Worm (Caenorhabditis elegans) whole organism, L2 larva: ENCODE data around the gene C25F9.6.

ENCODE experiments used
- F13H6.1 ChIP-seq: sonication (generic microtip); optimal IDR thresholded peaks from 2 replicates; lab custom pipeline; 2016; ENCODE audit warnings: missing genetic modification characterization, missing compliant biosample characterization
- ama-1 ChIP-seq: fragments of 150-350 bp; optimal IDR thresholded peaks from 2 replicates; lab custom pipeline; 2018; ENCODE audit warnings: inconsistent platforms
- fos-1 ChIP-seq: fragments of 150-350 bp; optimal IDR thresholded peaks from 2 replicates; lab custom pipeline; 2014; ENCODE audit warnings: missing biosample characterization, missing genetic modification characterization
- lin-11 ChIP-seq: fragments of 150-350 bp; sonication (generic microtip); optimal IDR thresholded peaks from 2 replicates; lab custom pipeline; 2014; ENCODE audit warnings: missing biosample characterization, missing genetic modification characterization, inconsistent platforms, mixed read lengths
- lin-13 ChIP-seq: fragments of 150-350 bp; optimal IDR thresholded peaks from 2 replicates; lab custom pipeline; 2014; ENCODE audit warnings: missing biosample characterization, missing genetic modification reagents, missing genetic modification characterization
- mab-5 ChIP-seq: fragments of 150-350 bp; optimal IDR thresholded peaks from 2 replicates; lab custom pipeline; 2014; ENCODE audit warnings: missing biosample characterization, missing genetic modification characterization
- mdl-1 ChIP-seq, 2 experiments: fragments of 150-350 bp in 1 of 2; sonication (generic microtip) in 1 of 2; optimal IDR thresholded peaks; 2 replicates each; lab custom pipeline; 2017; ENCODE audit warnings: missing biosample characterization in 2 of 2, missing genetic modification characterization in 2 of 2
- nhr-129 ChIP-seq: fragments of 150-350 bp; optimal IDR thresholded peaks from 2 replicates; lab custom pipeline; 2014; ENCODE audit warnings: missing biosample characterization, missing genetic modification characterization
- nhr-237 ChIP-seq: fragments of 150-350 bp; optimal IDR thresholded peaks from 2 replicates; lab custom pipeline; 2014; ENCODE audit warnings: missing biosample characterization, missing genetic modification characterization
- nhr-25 ChIP-seq: fragments of 150-350 bp; sonication (generic microtip); optimal IDR thresholded peaks from 3 replicates; lab custom pipeline; 2014; ENCODE audit warnings: missing biosample characterization, missing genetic modification characterization
- sma-3 ChIP-seq: sonication (generic microtip); optimal IDR thresholded peaks from 2 replicates; lab custom pipeline; 2016; ENCODE audit warnings: missing genetic modification reagents, missing genetic modification characterization, missing compliant biosample characterization
- unc-62 ChIP-seq: fragments of 150-350 bp; optimal IDR thresholded peaks from 2 replicates; lab custom pipeline; 2014; ENCODE audit warnings: missing biosample characterization, missing genetic modification reagents, missing genetic modification characterization
- ztf-1 ChIP-seq: fragments of 200-800 bp; sonication (Bioruptor generic); conservative IDR thresholded peaks from 2 replicates; pipeline ENCODE4 v1.3.6; 2022; ENCODE audit warnings: missing genetic modification characterization, missing compliant biosample characterization

DNA sequence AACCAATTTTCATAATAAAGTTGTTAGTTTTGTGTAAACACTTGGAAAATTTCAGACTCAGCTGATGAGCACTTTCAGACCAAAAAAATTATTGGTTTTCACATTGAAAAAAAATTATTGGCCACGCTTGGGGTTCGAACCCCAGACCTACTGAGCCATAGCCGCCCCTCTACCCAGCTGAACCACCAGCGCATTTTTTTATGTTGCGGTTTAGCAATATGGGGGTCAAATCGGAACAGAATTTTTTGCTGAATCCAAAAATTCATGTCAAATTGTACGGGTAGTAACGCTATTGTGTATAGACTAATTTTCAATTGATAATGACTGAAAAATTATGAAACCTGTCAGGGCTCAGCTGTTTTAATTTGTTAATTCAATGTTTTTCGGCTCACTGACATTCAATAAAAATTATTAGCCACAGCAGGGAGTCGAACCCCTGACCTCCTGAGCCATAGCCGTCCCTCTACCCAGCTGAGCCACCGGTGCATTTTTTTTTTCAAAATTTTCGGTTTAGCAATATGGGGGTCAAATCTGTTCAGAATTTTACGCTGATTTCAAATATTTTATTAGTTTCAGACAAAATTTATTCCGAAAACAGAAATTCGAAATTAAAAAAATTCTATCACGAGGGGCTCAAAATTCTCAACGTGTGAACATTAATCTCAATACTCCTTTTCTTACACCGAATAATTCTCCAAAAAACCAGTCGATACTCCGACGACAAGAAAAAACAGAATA, 8.4 kb downstream of the C25F9.6 start:
- TF ChIP-seq mdl-1 (tag; optimal IDR thresholded peaks at IDR 0.05; lab: Kevin White, UChicago) (no peak), F13H6.1 (no peak), sma-3 (GFP tag; lab: Kevin White, UChicago) (no peak), nhr-129 (tag; lab: Kevin White, UChicago) (no peak), lin-13 (no peak), lin-11 (no peak), nhr-237 (tag; lab: Kevin White, UChicago) (no peak), ama-1 (lab: Kevin White, UChicago) (no peak), fos-1 (no peak), mab-5 (tag; lab: Kevin White, UChicago) (no peak), nhr-25 (tag; lab: Kevin White, UChicago) (no peak), ztf-1 (GFP tag; lab: Robert Waterston, UW) (no peak), unc-62 (no peak)
